Fruit fly (Drosophila melanogaster) whole organism, pupa: ENCODE results near the gene E2f2.

Source experiments
- CG10348 ChIP-seq: fragments of 200-800 bp; sonication (Bioruptor generic); IDR thresholded peaks from 2 replicates; pipeline ENCODE4 v1.3.6; 2022; ENCODE audit warnings: missing biosample characterization, missing genetic modification characterization
- CG13204 ChIP-seq: fragments of 200-800 bp; sonication (Bioruptor generic); optimal IDR thresholded peaks from 2 replicates; lab custom pipeline; 2018; ENCODE audit warnings: missing biosample characterization, mild to moderate bottlenecking, missing genetic modification characterization, moderate library complexity
- CG9948 ChIP-seq: fragments of 200-800 bp; sonication (Bioruptor generic); optimal IDR thresholded peaks from 2 replicates; lab custom pipeline; 2018; ENCODE audit warnings: missing biosample characterization, mild to moderate bottlenecking, missing genetic modification characterization, moderate library complexity
- EcR ChIP-seq: fragments of 200-800 bp; sonication (Bioruptor generic); optimal IDR thresholded peaks from 3 replicates; lab custom pipeline; 2019; ENCODE audit warnings: missing biosample characterization, missing genetic modification characterization, mild to moderate bottlenecking, moderate library complexity, missing genetic modification reagents
- Ets98B ChIP-seq: fragments of 200-800 bp; sonication (Bioruptor generic); IDR thresholded peaks from 2 replicates; pipeline ENCODE4 v1.3.6; 2022; ENCODE audit warnings: missing biosample characterization, missing genetic modification characterization

dm6 chr2L:21135764-21136163 lies 20.8 kb downstream of the E2f2 start:
- TF ChIP-seq EcR (GFP tag; lab: Kevin White, UChicago): no peak
- no peak for TF ChIP-seq CG10348
- TF ChIP-seq Ets98B (GFP tag; lab: Robert Waterston, UW): no peak
- no peak for TF ChIP-seq CG9948 (tag; lab: Kevin White, UChicago)
- TF ChIP-seq CG13204 (GFP tag; lab: Kevin White, UChicago): no peak
